Fruit fly (Drosophila melanogaster): ENCODE measurements around the gene Ugt37E1.

Ugt37E1 gene

dm6 chr2L:16815989-16816749, 19.8 kb downstream of the Ugt37E1 start, which contains the start of gene mdy (continued):
- 0 out of 2 replicates have a peak, but pooled peaks have one; percentile 27 for TF ChIP-seq ap (GFP tag; IDR thresholded peaks at IDR 0.05)
- TF ChIP-seq Fer1 (GFP tag; optimal IDR thresholded peaks at IDR 0.05) = no peak
- TF ChIP-seq CG14710 (tag; optimal IDR thresholded peaks at IDR 0.05) = peak; percentile 58
- TF ChIP-seq CG14050 (GFP tag; IDR thresholded peaks at IDR 0.05) = peak; percentile 26; the same call in 1 of the 3 replicates
- no peak for TF ChIP-seq CG8359 (GFP tag; optimal IDR thresholded peaks at IDR 0.05; ENCODE audit: borderline replicate concordance)
- 0 out of 2 replicates have a peak, but pooled peaks have one; percentile 13 for TF ChIP-seq Awh (GFP tag; IDR thresholded peaks at IDR 0.05)
- peak; percentile 41 for TF ChIP-seq CG12155 (GFP tag; optimal IDR thresholded peaks at IDR 0.05)
- peak; percentile 58 for TF ChIP-seq Hmr (GFP tag; optimal IDR thresholded peaks at IDR 0.05)
- TF ChIP-seq caup (GFP tag; optimal IDR thresholded peaks at IDR 0.05; ENCODE audit: severe bottlenecking) = peak; percentile 42
- no peak for TF ChIP-seq schlank (tag; optimal IDR thresholded peaks at IDR 0.05)
- peak; percentile 68 for TF ChIP-seq CG18262 (tag; optimal IDR thresholded peaks at IDR 0.05)
- peak; percentile 74 for TF ChIP-seq CG2116 (GFP tag; optimal IDR thresholded peaks at IDR 0.05)
- TF ChIP-seq CG14860 (GFP tag; IDR thresholded peaks at IDR 0.05; ENCODE audit: partially characterized antibody) = peak; percentile 52; the same call in 1 of the 3 replicates
- TF ChIP-seq CG11398 (GFP tag; optimal IDR thresholded peaks at IDR 0.05) = no peak
- TF ChIP-seq sens-2 (GFP tag; IDR thresholded peaks at IDR 0.05) = no peak
- TF ChIP-seq CG10274 (GFP tag; optimal IDR thresholded peaks at IDR 0.05) = no peak
- peak; percentile 23 for TF ChIP-seq Nf-YB (GFP tag; optimal IDR thresholded peaks at IDR 0.05)
- no peak for TF ChIP-seq trh (GFP tag; optimal IDR thresholded peaks at IDR 0.05)
- TF ChIP-seq CG10209 (GFP tag; optimal IDR thresholded peaks at IDR 0.05) = peak; percentile 51
- TF ChIP-seq ham (GFP tag; IDR thresholded peaks at IDR 0.05) = no peak
- peak; percentile 46 for TF ChIP-seq Ptx1 (GFP tag; IDR thresholded peaks at IDR 0.05)
- peak; percentile 62 to 71 for TF ChIP-seq dpn (GFP tag; optimal IDR thresholded peaks at IDR 0.05)
- TF ChIP-seq jigr1 (GFP tag; IDR thresholded peaks at IDR 0.05) = no peak
- TF ChIP-seq bowl (GFP tag; IDR thresholded peaks at IDR 0.05) = no peak
- peak; percentile 6 for TF ChIP-seq gro (GFP tag; optimal IDR thresholded peaks at IDR 0.05)
- TF ChIP-seq peb (GFP tag; IDR thresholded peaks at IDR 0.05) = no peak
- TF ChIP-seq CG4617 (GFP tag; optimal IDR thresholded peaks at IDR 0.05; ENCODE audit: borderline replicate concordance) = no peak
- peak; percentile 49 for TF ChIP-seq pnt (GFP tag; optimal IDR thresholded peaks at IDR 0.05)
- TF ChIP-seq CG17361 (GFP tag; IDR thresholded peaks at IDR 0.05) = peak; percentile 70; the same call in 2 of the 3 replicates
- no peak for TF ChIP-seq cg (GFP tag; optimal IDR thresholded peaks at IDR 0.05)
- peak; percentile 15; the same call in 2 of the 3 replicates for TF ChIP-seq CG34422 (GFP tag; IDR thresholded peaks at IDR 0.05)
- peak; percentile 16 for TF ChIP-seq Atf3 (GFP tag; optimal IDR thresholded peaks at IDR 0.05)
- peak; percentile 19 for TF ChIP-seq CG9817 (tag; optimal IDR thresholded peaks at IDR 0.05)
- TF ChIP-seq CG31365 (tag; optimal IDR thresholded peaks at IDR 0.05) = no peak
- peak; percentile 47 for TF ChIP-seq zf30C (GFP tag; optimal IDR thresholded peaks at IDR 0.05)
- peak; percentile 12 for TF ChIP-seq fd96Cb (tag; optimal IDR thresholded peaks at IDR 0.05)
- peak; percentile 34 for TF ChIP-seq CG18619 (GFP tag; optimal IDR thresholded peaks at IDR 0.05)
- peak; percentile 58 for TF ChIP-seq esg (GFP tag; conservative IDR thresholded peaks at IDR 0.05)
- peak; percentile 26 for TF ChIP-seq chn (GFP tag; optimal IDR thresholded peaks at IDR 0.05)
- no peak for TF ChIP-seq ERR (GFP tag; optimal IDR thresholded peaks at IDR 0.05)
- TF ChIP-seq CG1233 (GFP tag; optimal IDR thresholded peaks at IDR 0.05) = peak; percentile 2
- no peak for TF ChIP-seq pros (GFP tag; optimal IDR thresholded peaks at IDR 0.05)
- TF ChIP-seq otp (GFP tag; IDR thresholded peaks at IDR 0.05) = 0 out of 3 replicates have a peak, but pooled peaks have one; percentile 57
- TF ChIP-seq Rx (GFP tag; IDR thresholded peaks at IDR 0.05) = 0 out of 2 replicates have a peak, but pooled peaks have one; percentile 9
- peak; percentile 59 for TF ChIP-seq CG7556 (GFP tag; optimal IDR thresholded peaks at IDR 0.05)
- TF ChIP-seq stc (GFP tag; IDR thresholded peaks at IDR 0.05) = 0 out of 2 replicates have a peak, but pooled peaks have one; percentile 5
- peak; percentile 44; the same call in 1 of the 2 replicates for TF ChIP-seq seq (GFP tag; IDR thresholded peaks at IDR 0.05)
- TF ChIP-seq CG6765 (GFP tag; optimal IDR thresholded peaks at IDR 0.05) = peak; percentile 30
- TF ChIP-seq bab2 (GFP tag; optimal IDR thresholded peaks at IDR 0.05) = peak; percentile 63

All from whole organism, embryonic.